Fruit fly (Drosophila melanogaster) whole organism: Measurements from ENCODE around the gene CG32719.

Experiments
- CG8478 ChIP-seq: fragments of >200 bp; optimal IDR thresholded peaks from 2 replicates; lab custom pipeline; 2018; ENCODE audit warnings: inconsistent platforms
- Dll ChIP-seq: fragments of >200 bp; optimal IDR thresholded peaks from 2 replicates; lab custom pipeline; 2017
- pan ChIP-seq: fragments of >200 bp; optimal IDR thresholded peaks from 2 replicates; lab custom pipeline; 2017
- psq ChIP-seq: fragments of >200 bp; optimal IDR thresholded peaks from 2 replicates; lab custom pipeline; 2017
- usp ChIP-seq: fragments of >200 bp; optimal IDR thresholded peaks from 2 replicates; lab custom pipeline; 2017; ENCODE audit warnings: missing biosample characterization, missing genetic modification characterization, mixed read lengths

DNA sequence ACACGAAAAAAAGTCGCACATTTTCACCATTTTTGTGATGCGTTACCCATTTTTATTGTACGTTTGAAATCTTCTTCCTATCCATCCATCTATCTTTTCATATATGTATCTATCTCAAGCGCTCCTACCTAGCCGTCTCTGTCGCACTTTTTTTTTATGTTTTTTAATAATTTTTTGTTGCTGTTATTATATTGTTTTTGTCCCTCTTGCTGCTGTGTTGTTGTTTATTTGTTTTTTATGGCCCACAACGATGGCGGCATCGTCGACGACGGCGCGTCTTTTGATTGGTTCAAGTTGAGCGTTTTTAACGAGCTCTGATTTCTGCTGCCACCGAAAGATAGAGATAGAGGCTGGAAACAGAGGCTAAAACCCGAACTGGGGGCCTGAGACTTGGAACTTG, 20.5 kb upstream of the CG32719 start:
- no peak for TF ChIP-seq psq (lab: Kevin White, UChicago)
- TF ChIP-seq CG8478 (lab: Kevin White, UChicago) = no peak
- TF ChIP-seq pan = no peak
- TF ChIP-seq usp (GFP tag; lab: Kevin White, UChicago) = no peak
- no peak for TF ChIP-seq Dll (lab: Kevin White, UChicago)
